Worm (Caenorhabditis elegans): ENCODE measurements around the gene jtr-1.

DNA sequence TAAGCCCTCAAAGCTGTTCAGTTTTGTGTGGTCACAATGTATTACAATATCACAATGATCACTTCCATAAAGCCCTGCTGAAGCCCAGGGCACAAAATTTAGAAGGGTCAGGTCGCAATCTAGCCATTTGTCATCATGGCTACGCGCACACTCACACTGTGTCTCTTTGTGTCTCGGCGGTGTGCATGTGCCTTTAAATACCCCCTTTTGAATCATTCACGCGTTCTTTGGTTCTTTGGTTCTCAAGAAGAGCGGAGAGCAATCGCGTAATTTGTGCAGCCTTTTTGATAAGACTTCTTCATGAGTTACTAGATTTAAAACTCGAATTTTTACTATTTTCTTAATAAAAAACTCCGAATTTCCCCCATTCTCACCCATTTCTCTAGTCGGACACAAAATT is 34.3 kb downstream of the jtr-1 start:
- TF ChIP-seq unc-62 (GFP tag; optimal IDR thresholded peaks at IDR 0.05), result no peak
- TF ChIP-seq lin-13 (tag; optimal IDR thresholded peaks at IDR 0.05), result no peak
- no peak for TF ChIP-seq unc-120 (tag; optimal IDR thresholded peaks at IDR 0.05; ENCODE audit: poor library complexity, severe bottlenecking)
- no peak for TF ChIP-seq ces-1 (GFP tag; optimal IDR thresholded peaks at IDR 0.05)
- TF ChIP-seq ztf-11 (tag; optimal IDR thresholded peaks at IDR 0.05), result no peak
- TF ChIP-seq pha-4 (tag; optimal IDR thresholded peaks at IDR 0.05), result no peak
- no peak for TF ChIP-seq bed-3 (GFP tag; optimal IDR thresholded peaks at IDR 0.05)
- no peak for TF ChIP-seq nhr-28 (tag; optimal IDR thresholded peaks at IDR 0.05)
- TF ChIP-seq unc-39 (tag; optimal IDR thresholded peaks at IDR 0.05), result no peak
- TF ChIP-seq lsy-2 (tag; optimal IDR thresholded peaks at IDR 0.05), result no peak
- TF ChIP-seq ceh-39 (tag; optimal IDR thresholded peaks at IDR 0.05), result no peak
- no peak for TF ChIP-seq nhr-237 (tag; optimal IDR thresholded peaks at IDR 0.05)

Data from whole organism, mixed stage, embryonic.